Fruit fly (Drosophila melanogaster) whole organism, wandering third instar larva: Measurements from ENCODE around the gene cad.

Experiments used
- CG32264 ChIP-seq: fragments of 200-800 bp; sonication (Bioruptor generic); optimal IDR thresholded peaks from 2 replicates; lab custom pipeline; 2016; ENCODE audit warnings: missing biosample characterization, missing genetic modification characterization
- Dif ChIP-seq: fragments of 200-275, 200-300 bp; sonication (Bioruptor generic); optimal IDR thresholded peaks from 2 replicates; lab custom pipeline; 2018; ENCODE audit warnings: missing biosample characterization, missing genetic modification characterization; ENCODE audit not compliant: partially characterized antibody
- Hr78 ChIP-seq: fragments of >200 bp; optimal IDR thresholded peaks from 2 replicates; lab custom pipeline; 2017; ENCODE audit warnings: missing biosample characterization, missing genetic modification characterization
- Mio ChIP-seq: sonication (Bioruptor generic); optimal IDR thresholded peaks from 2 replicates; lab custom pipeline; 2016; ENCODE audit warnings: missing biosample characterization, missing genetic modification characterization
- N ChIP-seq: fragments of >200 bp; optimal IDR thresholded peaks from 2 replicates; lab custom pipeline; 2018; ENCODE audit warnings: missing biosample characterization, missing external identifiers, missing genetic modification characterization
- Rel ChIP-seq, 2 experiments: fragments of 200-800 bp; sonication (Bioruptor generic) in 1 of 2; optimal IDR thresholded peaks; 2 replicates in 1 of 2; 3 replicates in 1 of 2; lab custom pipeline; 2016 to 2019; ENCODE audit warnings: mild to moderate bottlenecking in 2 of 2, missing biosample characterization in 2 of 2, missing genetic modification characterization in 2 of 2, moderate library complexity in 1 of 2
- Vsx2 ChIP-seq: fragments of 200-300, 225-300 bp; sonication (Bioruptor generic); optimal IDR thresholded peaks from 2 replicates; lab custom pipeline; 2018; ENCODE audit warnings: missing biosample characterization, missing genetic modification characterization; ENCODE audit not compliant: partially characterized antibody
- brk ChIP-seq: fragments of 200-800 bp; sonication (Bioruptor generic); optimal IDR thresholded peaks from 2 replicates; lab custom pipeline; 2016; ENCODE audit warnings: missing biosample characterization, mild to moderate bottlenecking, missing genetic modification characterization
- dl ChIP-seq, 2 experiments: fragments of 175-275, 200-275 bp in 1 of 2; fragments of 200-275 bp in 1 of 2; sonication (Bioruptor generic); optimal IDR thresholded peaks; lab custom pipeline; 2018; ENCODE audit warnings: mild to moderate bottlenecking in 2 of 2, missing biosample characterization in 2 of 2, missing genetic modification characterization in 2 of 2, moderate library complexity in 2 of 2; ENCODE audit not compliant: partially characterized antibody in 2 of 2, insufficient read depth in 1 of 2
- ey ChIP-seq: fragments of 200-800 bp; sonication (Bioruptor generic); optimal IDR thresholded peaks from 2 replicates; lab custom pipeline; 2016; ENCODE audit warnings: missing biosample characterization, missing genetic modification characterization
- fru ChIP-seq: fragments of 200-800 bp; sonication (Bioruptor generic); optimal IDR thresholded peaks from 3 replicates; lab custom pipeline; 2016; ENCODE audit warnings: missing biosample characterization, mild to moderate bottlenecking, missing genetic modification characterization
- h ChIP-seq: fragments of 200-800 bp; sonication (Bioruptor generic); optimal IDR thresholded peaks from 3 replicates; lab custom pipeline; 2016; ENCODE audit warnings: missing biosample characterization, mild to moderate bottlenecking, missing genetic modification characterization
- jim ChIP-seq: fragments of 175-275, 200-325 bp; sonication (Bioruptor generic); optimal IDR thresholded peaks from 2 replicates; lab custom pipeline; 2016; ENCODE audit warnings: missing biosample characterization, mild to moderate bottlenecking, missing genetic modification characterization
- lola ChIP-seq: fragments of >200 bp; optimal IDR thresholded peaks from 2 replicates; lab custom pipeline; 2017; ENCODE audit warnings: missing biosample characterization, missing genetic modification characterization
- tai ChIP-seq: sonication (Bioruptor generic); optimal IDR thresholded peaks from 2 replicates; lab custom pipeline; 2016; ENCODE audit warnings: missing biosample characterization, missing genetic modification characterization

The cad gene

dm6 chr2L:20831060-20831459 is 60.5 kb downstream of the cad start, which contains the start of gene CG31674:
Gene CG31674 (plus strand): TSS chr2L:20831262.
- TF ChIP-seq h (GFP tag; lab: Kevin White, UChicago) (peak; percentile 59), ey (GFP tag; lab: Kevin White, UChicago) (no peak), dl (GFP tag; optimal IDR thresholded peaks at IDR 0.05; lab: Kevin White, UChicago; ENCODE audit: insufficient read depth in 1 of 2, partially characterized antibody in 2 of 2) (peak in 1 of 2 experiments; percentile 20), Rel (GFP tag; optimal IDR thresholded peaks at IDR 0.05; lab: Kevin White, UChicago) (no peak), Rel (tag; optimal IDR thresholded peaks at IDR 0.05; lab: Kevin White, UChicago) (peak; percentile 14), fru (GFP tag; lab: Kevin White, UChicago) (no peak), tai (no peak), Vsx2 (GFP tag; lab: Kevin White, UChicago) (no peak), lola (GFP tag; lab: Kevin White, UChicago) (no peak), N (no peak), Mio (GFP tag; lab: Kevin White, UChicago) (no peak), jim (GFP tag; lab: Kevin White, UChicago) (no peak), Dif (GFP tag; lab: Kevin White, UChicago) (peak; percentile 50), Hr78 (no peak), brk (GFP tag; lab: Kevin White, UChicago) (peak; percentile 53), CG32264 (GFP tag; lab: Kevin White, UChicago) (no peak)
